Fruit fly (Drosophila melanogaster): ENCODE measurements around the gene AP-1sigma.

dm6 chr3R:23948466-23949413 is 9.7 kb upstream of the AP-1sigma start:
- TF ChIP-seq spab (GFP tag; optimal IDR thresholded peaks at IDR 0.05) (peak; percentile 97), CG11294 (GFP tag; IDR thresholded peaks at IDR 0.05) (peak; percentile 48), CG9139 (GFP tag; optimal IDR thresholded peaks at IDR 0.05) (peak; percentile 91), Gug (GFP tag; IDR thresholded peaks at IDR 0.05) (peak; percentile 68), Sox15 (GFP tag; optimal IDR thresholded peaks at IDR 0.05) (peak; percentile 94), Hr38 (GFP tag; optimal IDR thresholded peaks at IDR 0.05) (no peak), topi (GFP tag; optimal IDR thresholded peaks at IDR 0.05) (peak; percentile 96)

Measured in whole organism, prepupa.